Worm (Caenorhabditis elegans) whole organism, L4/young adult: Measurements from ENCODE around the gene sta-1.
"Not testable (repeated sequence)": the region's sequence is repeated elsewhere in the genome, so short reads cannot be mapped to it uniquely, and the experiment has no call there.

ENCODE experiments used
- dao-5 ChIP-seq: sonication (generic microtip); optimal IDR thresholded peaks from 2 replicates; lab custom pipeline; 2016; ENCODE audit warnings: missing genotype, missing genetic modification characterization, moderate library complexity, missing compliant biosample characterization
- him-1 ChIP-seq: sonication (generic microtip); optimal IDR thresholded peaks from 2 replicates; lab custom pipeline; 2016; ENCODE audit warnings: missing genotype, missing genetic modification reagents, missing genetic modification characterization, missing compliant biosample characterization

DNA sequence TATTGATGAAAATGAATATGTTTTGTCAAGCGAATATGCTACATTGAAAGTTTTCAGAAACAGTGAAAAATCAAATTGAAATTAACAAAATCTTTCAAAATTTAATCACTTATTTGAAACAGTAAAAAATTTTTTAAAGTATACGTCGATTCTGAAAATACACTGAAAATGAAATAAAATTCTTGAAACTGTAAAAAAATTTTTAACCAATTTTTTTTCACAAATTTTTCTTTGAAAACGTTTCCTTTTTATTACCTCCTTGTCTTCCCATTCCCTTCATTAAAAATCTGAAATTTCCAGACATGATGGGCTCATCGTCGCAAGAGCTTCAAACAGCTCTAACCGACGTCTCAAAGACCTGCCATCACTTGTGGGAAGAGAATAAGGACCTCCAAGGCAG is at the start of gene sta-1:
- TF ChIP-seq him-1 (tag; lab: Kevin White, UChicago); dao-5: not testable (repeated sequence)
